Worm (Caenorhabditis elegans): ENCODE results near the gene K08B12.1.

DNA sequence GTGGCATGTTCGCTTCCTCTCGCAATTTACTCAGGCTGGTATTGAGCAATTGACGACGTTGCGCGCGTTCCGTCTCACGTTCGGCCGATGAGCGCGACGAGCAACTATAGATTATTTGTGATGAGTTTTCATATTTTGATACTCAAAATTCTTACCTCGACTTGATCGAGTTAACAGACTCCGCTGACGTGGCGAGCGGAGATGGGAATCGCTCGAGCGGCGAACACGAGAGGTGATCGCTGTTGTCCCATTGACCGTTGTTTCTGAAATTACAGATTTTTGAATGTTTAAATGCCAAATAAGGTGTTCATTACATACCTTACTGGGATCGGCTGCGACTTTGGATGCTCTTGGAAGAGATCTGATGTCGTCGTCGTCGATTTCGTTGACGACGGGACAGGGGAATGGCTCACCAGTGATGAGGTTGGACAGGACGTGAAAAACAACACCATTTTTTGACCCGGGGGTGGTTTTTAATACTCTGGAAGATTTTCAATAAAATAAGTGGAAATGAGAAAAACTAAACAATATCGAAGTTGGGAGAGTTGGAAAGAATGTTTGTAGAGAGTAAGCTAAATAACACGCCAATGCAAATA, 32.5 kb upstream of the K08B12.1 start, which contains the start of gene W06H8.6:
- TF ChIP-seq W03F9.2 (tag; optimal IDR thresholded peaks at IDR 0.05), result no peak
- no peak for TF ChIP-seq him-1 (tag; optimal IDR thresholded peaks at IDR 0.05)
- TF ChIP-seq dao-5 (tag; optimal IDR thresholded peaks at IDR 0.05), result no peak

Data from whole organism, L4/young adult.